Fruit fly (Drosophila melanogaster): Measurements from ENCODE around the gene dgt1.

DNA sequence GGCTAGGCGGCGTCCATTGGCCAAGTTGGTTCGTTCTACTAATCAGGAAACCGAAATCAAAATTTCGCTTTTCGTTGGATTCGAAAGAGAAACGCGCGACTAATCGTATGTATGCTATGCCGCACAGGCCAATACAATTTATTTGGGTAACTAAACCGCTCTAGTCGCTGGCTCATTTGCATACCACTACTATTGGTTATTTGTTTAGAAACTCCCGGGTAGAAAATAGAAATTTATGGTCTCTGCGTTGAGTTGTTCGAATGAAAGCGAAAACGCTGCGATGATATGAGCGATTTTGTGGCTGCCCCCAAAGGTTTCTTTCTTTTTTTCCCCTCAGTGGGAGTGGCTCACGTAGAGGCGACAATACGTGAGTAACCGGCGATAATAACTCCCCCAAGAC is 35.7 kb upstream of the dgt1 start:
- TF ChIP-seq h (optimal IDR thresholded peaks at IDR 0.05) (no peak), Sin3A (optimal IDR thresholded peaks at IDR 0.05) (no peak)

Data from Kc167 (cell line).